Fruit fly (Drosophila melanogaster) whole organism, embryonic: Measurements from ENCODE around the gene Teh2.

Experiments
- CG1024 ChIP-seq: fragments of 200-800 bp; sonication (Bioruptor generic); IDR thresholded peaks from 2 replicates; pipeline ENCODE4 v1.3.6; 2022; ENCODE audit warnings: missing biosample characterization, missing genetic modification characterization
- CG10543 ChIP-seq: fragments of 200-800 bp; sonication (Bioruptor generic); optimal IDR thresholded peaks from 3 replicates; lab custom pipeline; 2017; ENCODE audit warnings: missing biosample characterization, mild to moderate bottlenecking, missing genetic modification characterization, moderate library complexity
- CG11093 ChIP-seq: fragments of 200-800 bp; sonication (Bioruptor generic); IDR thresholded peaks from 3 replicates; pipeline ENCODE4 v1.3.6; 2022; ENCODE audit warnings: missing biosample characterization, missing genetic modification characterization
- CG11560 ChIP-seq: fragments of 200-800 bp; sonication (Bioruptor generic); IDR thresholded peaks from 3 replicates; pipeline ENCODE4 v1.3.6; 2022; ENCODE audit warnings: missing biosample characterization, missing genetic modification characterization
- CG13296 ChIP-seq: fragments of 200-800 bp; sonication (Bioruptor generic); optimal IDR thresholded peaks from 3 replicates; lab custom pipeline; 2018; ENCODE audit warnings: missing biosample characterization, mild to moderate bottlenecking, missing genetic modification characterization
- CG13775 ChIP-seq: fragments of 200-800 bp; sonication (Bioruptor generic); optimal IDR thresholded peaks from 3 replicates; lab custom pipeline; 2017; ENCODE audit warnings: missing biosample characterization, mild to moderate bottlenecking, missing genetic modification characterization
- CG15269 ChIP-seq: fragments of 200-800 bp; sonication (Bioruptor generic); optimal IDR thresholded peaks from 2 replicates; lab custom pipeline; 2018; ENCODE audit warnings: missing biosample characterization, mild to moderate bottlenecking, missing genetic modification characterization, moderate library complexity
- CG17361 ChIP-seq: fragments of 200-800 bp; sonication (Bioruptor generic); IDR thresholded peaks from 3 replicates; pipeline ENCODE4 v1.3.6; 2022; ENCODE audit warnings: missing biosample characterization, missing genetic modification characterization
- CG17385 ChIP-seq: fragments of 200-800 bp; sonication (Bioruptor generic); optimal IDR thresholded peaks from 3 replicates; lab custom pipeline; 2018; ENCODE audit warnings: missing biosample characterization, mild to moderate bottlenecking, missing genetic modification characterization
- CG18476 ChIP-seq: fragments of 200-800 bp; sonication (Bioruptor generic); optimal IDR thresholded peaks from 2 replicates; lab custom pipeline; 2016; ENCODE audit warnings: missing biosample characterization, mild to moderate bottlenecking, missing genetic modification characterization
- CG2129 ChIP-seq: fragments of 200-800 bp; sonication (Bioruptor generic); IDR thresholded peaks from 2 replicates; pipeline ENCODE4 v1.3.6; 2022; ENCODE audit warnings: missing biosample characterization, missing genetic modification characterization; ENCODE audit not compliant: partially characterized antibody
- CG2199 ChIP-seq: fragments of 200-800 bp; sonication (Bioruptor generic); IDR thresholded peaks from 3 replicates; pipeline ENCODE4 v1.3.6; 2022; ENCODE audit warnings: missing biosample characterization, missing genetic modification characterization
- CG2202 ChIP-seq: fragments of 200-800 bp; sonication (Bioruptor generic); optimal IDR thresholded peaks from 2 replicates; lab custom pipeline; 2018; ENCODE audit warnings: missing biosample characterization, mild to moderate bottlenecking, missing genetic modification characterization
- CG4707 ChIP-seq: fragments of 200-800 bp; sonication (Bioruptor generic); optimal IDR thresholded peaks from 2 replicates; lab custom pipeline; 2018; ENCODE audit warnings: missing biosample characterization, mild to moderate bottlenecking, missing genetic modification characterization, moderate library complexity
- CG4730 ChIP-seq: fragments of 200-800 bp; sonication (Bioruptor generic); IDR thresholded peaks from 2 replicates; pipeline ENCODE4 v1.3.6; 2022; ENCODE audit warnings: missing biosample characterization, missing genetic modification characterization
- CG4854 ChIP-seq: fragments of 200-800 bp; sonication (Bioruptor generic); optimal IDR thresholded peaks from 2 replicates; lab custom pipeline; 2016; ENCODE audit warnings: missing biosample characterization, missing genetic modification characterization, inconsistent platforms
- CG6813 ChIP-seq: fragments of 200-800 bp; sonication (Bioruptor generic); optimal IDR thresholded peaks from 2 replicates; lab custom pipeline; 2017; ENCODE audit warnings: missing biosample characterization, missing genetic modification characterization, mild to moderate bottlenecking, moderate library complexity, missing genetic modification reagents
- CG7357 ChIP-seq: fragments of 200-800 bp; sonication (Bioruptor generic); IDR thresholded peaks from 3 replicates; pipeline ENCODE4 v1.3.6; 2022; ENCODE audit warnings: missing biosample characterization, missing genetic modification characterization
- CG7987 ChIP-seq: fragments of 200-800 bp; sonication (Bioruptor generic); optimal IDR thresholded peaks from 2 replicates; lab custom pipeline; 2018; ENCODE audit warnings: missing biosample characterization, mild to moderate bottlenecking, missing genetic modification characterization, moderate library complexity
- CG8359 ChIP-seq: fragments of 200-800 bp; sonication (Bioruptor generic); optimal IDR thresholded peaks from 2 replicates; lab custom pipeline; 2017; ENCODE audit warnings: missing biosample characterization, mild to moderate bottlenecking, missing genetic modification characterization, borderline replicate concordance
- Chrac-16 ChIP-seq: fragments of 200-800 bp; sonication (Bioruptor generic); optimal IDR thresholded peaks from 3 replicates; lab custom pipeline; 2016; ENCODE audit warnings: missing biosample characterization, missing genetic modification characterization
- Dip2 ChIP-seq: fragments of 200-800 bp; sonication (Bioruptor generic); IDR thresholded peaks from 2 replicates; pipeline ENCODE4 v1.3.6; 2022; ENCODE audit warnings: missing biosample characterization, missing genetic modification characterization
- E2f1 ChIP-seq: fragments of 200-800 bp; sonication (Bioruptor generic); IDR thresholded peaks from 2 replicates; pipeline ENCODE4 v1.3.6; 2022; ENCODE audit warnings: missing biosample characterization, missing genetic modification characterization
- HHEX ChIP-seq: fragments of 200-800 bp; sonication (Bioruptor generic); optimal IDR thresholded peaks from 3 replicates; lab custom pipeline; 2017; ENCODE audit warnings: missing biosample characterization, mild to moderate bottlenecking, missing genetic modification characterization, missing genetic modification reagents
- Hand ChIP-seq: fragments of 200-800 bp; sonication (Bioruptor generic); optimal IDR thresholded peaks from 2 replicates; lab custom pipeline; 2017; ENCODE audit warnings: mild to moderate bottlenecking, missing biosample characterization, missing genetic modification reagents, missing genetic modification characterization
- HmgD ChIP-seq: fragments of 200-800 bp; sonication (Bioruptor generic); optimal IDR thresholded peaks from 3 replicates; lab custom pipeline; 2016; ENCODE audit warnings: missing biosample characterization, missing genetic modification characterization
- Hr39 ChIP-seq: fragments of >200 bp; optimal IDR thresholded peaks from 2 replicates; lab custom pipeline; 2017
- Max ChIP-seq: fragments of 200-800 bp; sonication (Bioruptor generic); optimal IDR thresholded peaks from 2 replicates; lab custom pipeline; 2016; ENCODE audit warnings: missing biosample characterization, mild to moderate bottlenecking, missing genetic modification characterization
- Meics ChIP-seq: fragments of 200-800 bp; sonication (Bioruptor generic); optimal IDR thresholded peaks from 2 replicates; lab custom pipeline; 2017; ENCODE audit warnings: missing biosample characterization, mild to moderate bottlenecking, missing genetic modification characterization
- Sox100B ChIP-seq: fragments of 200-800 bp; sonication (Bioruptor generic); optimal IDR thresholded peaks from 3 replicates; lab custom pipeline; 2018; ENCODE audit warnings: missing biosample characterization, mild to moderate bottlenecking, missing genetic modification characterization
- Spps ChIP-seq: fragments of 200-800 bp; sonication (Bioruptor generic); optimal IDR thresholded peaks from 2 replicates; lab custom pipeline; 2018; ENCODE audit warnings: missing biosample characterization, mild to moderate bottlenecking, missing genetic modification characterization
- Taf1 ChIP-seq: fragments of 200-800 bp; sonication (Bioruptor generic); IDR thresholded peaks from 2 replicates; pipeline ENCODE4 v1.3.6; 2022; ENCODE audit warnings: missing biosample characterization, missing genetic modification characterization
- ab ChIP-seq: fragments of 200-800 bp; sonication (Bioruptor generic); optimal IDR thresholded peaks from 2 replicates; lab custom pipeline; 2016; ENCODE audit warnings: missing biosample characterization, missing genetic modification characterization
- ase ChIP-seq: fragments of 200-800 bp; sonication (Bioruptor generic); IDR thresholded peaks from 3 replicates; pipeline ENCODE4 v1.3.6; 2022; ENCODE audit warnings: missing biosample characterization, missing genetic modification characterization
- bcd ChIP-seq: fragments of 200-800 bp; sonication (Bioruptor generic); optimal IDR thresholded peaks from 2 replicates; lab custom pipeline; 2017; ENCODE audit warnings: missing biosample characterization, mild to moderate bottlenecking, missing genetic modification characterization
- cad ChIP-seq: fragments of >200 bp; optimal IDR thresholded peaks from 2 replicates; lab custom pipeline; 2017; ENCODE audit warnings: missing biosample characterization, missing genetic modification characterization
- cas ChIP-seq: fragments of 200-800 bp; sonication (Bioruptor generic); IDR thresholded peaks from 2 replicates; pipeline ENCODE4 v1.3.6; 2022; ENCODE audit warnings: missing biosample characterization, missing genetic modification characterization
- crc ChIP-seq: fragments of 200-800 bp; sonication (Bioruptor generic); optimal IDR thresholded peaks from 2 replicates; lab custom pipeline; 2016; ENCODE audit warnings: missing biosample characterization, missing genetic modification characterization
- croc ChIP-seq: fragments of 200-800 bp; sonication (Bioruptor generic); conservative IDR thresholded peaks from 3 replicates; pipeline ENCODE4 v1.3.6; 2022; ENCODE audit warnings: missing biosample characterization, missing genetic modification characterization
- crol ChIP-seq: fragments of 200-800 bp; sonication (Bioruptor generic); IDR thresholded peaks from 2 replicates; pipeline ENCODE4 v1.3.6; 2022; ENCODE audit warnings: missing biosample characterization, missing genetic modification characterization
- en ChIP-seq: fragments of 200-800 bp; sonication (Bioruptor generic); optimal IDR thresholded peaks from 2 replicates; lab custom pipeline; 2016; ENCODE audit warnings: missing biosample characterization, missing genetic modification characterization
- gem ChIP-seq: fragments of 200-800 bp; sonication (Bioruptor generic); optimal IDR thresholded peaks from 2 replicates; lab custom pipeline; 2019; ENCODE audit warnings: missing biosample characterization, mild to moderate bottlenecking, missing genetic modification characterization, moderate library complexity
- nmo ChIP-seq: fragments of 200-800 bp; sonication (Bioruptor generic); optimal IDR thresholded peaks from 2 replicates; lab custom pipeline; 2018; ENCODE audit warnings: missing biosample characterization, mild to moderate bottlenecking, missing genetic modification characterization, moderate library complexity
- pros ChIP-seq: fragments of 200-800 bp; sonication (Bioruptor generic); optimal IDR thresholded peaks from 3 replicates; lab custom pipeline; 2019; ENCODE audit warnings: missing biosample characterization, mild to moderate bottlenecking, missing genetic modification characterization, moderate library complexity
- pum ChIP-seq: fragments of 200-800 bp; sonication (Bioruptor generic); optimal IDR thresholded peaks from 2 replicates; lab custom pipeline; 2016; ENCODE audit warnings: missing biosample characterization, missing genetic modification characterization
- sc ChIP-seq, 3 experiments: fragments of >200 bp in 2 of 3; fragments of 200-800 bp in 1 of 3; sonication (Bioruptor generic) in 1 of 3; optimal IDR thresholded peaks; 2 replicates in 2 of 3; 3 replicates in 1 of 3; lab custom pipeline; 2017; ENCODE audit warnings: mild to moderate bottlenecking in 1 of 3, missing biosample characterization in 1 of 3, missing genetic modification characterization in 1 of 3, missing genetic modification reagents in 1 of 3
- sens-2 ChIP-seq: fragments of 200-800 bp; sonication (Bioruptor generic); IDR thresholded peaks from 2 replicates; pipeline ENCODE4 v1.3.6; 2022; ENCODE audit warnings: missing biosample characterization, missing genetic modification characterization
- slou ChIP-seq: fragments of 200-800 bp; sonication (Bioruptor generic); optimal IDR thresholded peaks from 3 replicates; lab custom pipeline; 2016; ENCODE audit warnings: missing biosample characterization, missing genetic modification characterization
- tap ChIP-seq: fragments of 200-800 bp; optimal IDR thresholded peaks from 3 replicates; lab custom pipeline; 2019; ENCODE audit warnings: missing biosample characterization, mild to moderate bottlenecking, missing genetic modification characterization, moderate library complexity
- zen ChIP-seq: fragments of 200-800 bp; sonication (Bioruptor generic); optimal IDR thresholded peaks from 3 replicates; lab custom pipeline; 2018; ENCODE audit warnings: missing biosample characterization, mild to moderate bottlenecking, missing genetic modification characterization, moderate library complexity

Teh2 gene

DNA sequence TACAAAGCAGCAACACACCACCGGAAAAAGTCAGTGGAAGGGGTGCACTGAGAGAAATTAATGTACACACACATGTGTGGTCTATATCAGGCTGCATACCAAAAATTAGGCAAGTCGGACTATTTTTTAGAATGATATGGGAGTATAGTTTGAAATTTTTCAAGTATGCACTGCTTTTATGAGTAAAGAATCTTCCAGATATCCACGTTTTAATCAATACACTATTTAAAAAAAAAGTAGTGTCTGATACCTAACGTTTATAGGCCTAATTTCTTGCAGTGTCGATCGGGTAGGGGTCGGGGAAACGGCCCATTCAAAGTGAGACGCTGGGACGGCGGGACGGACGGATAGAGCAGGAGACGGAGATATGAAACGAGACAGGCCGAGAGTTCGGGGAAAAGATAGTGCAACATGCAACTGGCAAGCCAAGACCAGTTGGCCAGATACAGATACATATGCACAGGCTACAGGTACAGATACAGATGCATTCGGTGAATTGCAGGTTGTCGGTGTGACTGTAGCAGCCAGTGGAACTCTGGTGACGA, 42.6 kb upstream of the Teh2 start (continued):
- TF ChIP-seq CG4707 (GFP tag; lab: Kevin White, UChicago) (peak; percentile 87), pros (GFP tag; lab: Kevin White, UChicago) (peak; percentile 90), CG2202 (peak; percentile 95), CG11093 (GFP tag; lab: Robert Waterston, UW) (peak; percentile 90), Hr39 (no peak), Taf1 (GFP tag; lab: Robert Waterston, UW) (no peak), CG2129 (GFP tag; lab: Robert Waterston, UW) (no peak), croc (GFP tag; lab: Robert Waterston, UW) (peak; percentile 95), nmo (GFP tag; lab: Kevin White, UChicago) (peak; percentile 97), CG17385 (peak; percentile 86), CG7987 (GFP tag; lab: Kevin White, UChicago) (peak; percentile 55), sc (optimal IDR thresholded peaks at IDR 0.05; lab: Kevin White, UChicago) (no peak), sc (GFP tag; optimal IDR thresholded peaks at IDR 0.05; lab: Kevin White, UChicago) (peak; percentile 90), CG4730 (GFP tag; lab: Robert Waterston, UW) (peak; percentile 82), CG13775 (GFP tag; lab: Kevin White, UChicago) (peak; percentile 92), bcd (GFP tag; lab: Kevin White, UChicago) (peak; percentile 92), ab (GFP tag; lab: Kevin White, UChicago) (peak; percentile 78), CG10543 (GFP tag; lab: Kevin White, UChicago) (peak; percentile 82), tap (tag; lab: Kevin White, UChicago) (peak; percentile 93), crc (GFP tag; lab: Kevin White, UChicago) (peak; percentile 84), cas (GFP tag; lab: Robert Waterston, UW) (no peak), CG17361 (peak; percentile 97), CG13296 (GFP tag; lab: Kevin White, UChicago) (peak; percentile 76), CG1024 (peak; percentile 66), Spps (tag; lab: Kevin White, UChicago) (peak; percentile 95), zen (peak; percentile 99), CG7357 (GFP tag; lab: Robert Waterston, UW) (peak; percentile 83), Meics (GFP tag; lab: Kevin White, UChicago) (peak; percentile 67), HHEX (GFP tag; lab: Kevin White, UChicago) (peak; percentile 86), CG11560 (tag; lab: Robert Waterston, UW) (peak; percentile 68; the same call in 2 of the 3 replicates), CG4854 (GFP tag; lab: Kevin White, UChicago) (peak; percentile 85), E2f1 (GFP tag; lab: Robert Waterston, UW) (peak; percentile 81), Max (GFP tag; lab: Kevin White, UChicago) (peak; percentile 83), CG2199 (GFP tag; lab: Robert Waterston, UW) (peak; percentile 76; the same call in 2 of the 3 replicates), CG18476 (GFP tag; lab: Kevin White, UChicago) (peak; percentile 90), CG6813 (GFP tag; lab: Kevin White, UChicago) (peak; percentile 88), Dip2 (GFP tag; lab: Robert Waterston, UW) (no peak), CG15269 (tag; lab: Kevin White, UChicago) (peak; percentile 86), Hand (peak; percentile 57), HmgD (GFP tag; lab: Kevin White, UChicago) (peak; percentile 84), Sox100B (GFP tag; lab: Kevin White, UChicago) (peak; percentile 96), Chrac-16 (GFP tag; lab: Kevin White, UChicago) (peak; percentile 95), CG8359 (GFP tag; lab: Kevin White, UChicago) (peak; percentile 90), pum (GFP tag; lab: Kevin White, UChicago) (peak; percentile 96), ase (GFP tag; lab: Robert Waterston, UW) (peak; percentile 88; the same call in 2 of the 3 replicates), slou (GFP tag; lab: Kevin White, UChicago) (peak; percentile 67), crol (peak; percentile 60), gem (peak; percentile 96), en (peak; percentile 89), cad (GFP tag; lab: Kevin White, UChicago) (no peak), sens-2 (peak; percentile 87)
